Worm (Caenorhabditis elegans): Measurements from ENCODE around the gene rap-1.

ce11 chrIV:8881181-8881580 is 37.5 kb downstream of the rap-1 start, which contains the start of gene C09G9.8:
- no peak for TF ChIP-seq lin-14 (GFP tag; optimal IDR thresholded peaks at IDR 0.05)
- TF ChIP-seq vab-15 (tag; optimal IDR thresholded peaks at IDR 0.05), result no peak
- no peak for TF ChIP-seq xbp-1 (tag; optimal IDR thresholded peaks at IDR 0.05)
- no peak for TF ChIP-seq egl-13 (tag; optimal IDR thresholded peaks at IDR 0.05)
- no peak for TF ChIP-seq ceh-82 (tag; optimal IDR thresholded peaks at IDR 0.05)
- no peak for TF ChIP-seq hlh-17 (GFP tag; optimal IDR thresholded peaks at IDR 0.05; ENCODE audit: borderline replicate concordance)
- TF ChIP-seq nhr-237 (tag; optimal IDR thresholded peaks at IDR 0.05), result no peak
- TF ChIP-seq zag-1 (tag; optimal IDR thresholded peaks at IDR 0.05), result no peak

All from whole organism, L1 larva.